Worm (Caenorhabditis elegans): Measurements from ENCODE around the gene C01F1.5.

The C01F1.5 gene

ce11 chrII:4293027-4293522 is 11.4 kb upstream of the C01F1.5 start:
- TF ChIP-seq B0336.3 (GFP tag; IDR thresholded peaks at IDR 0.05) (no peak), somi-1 (GFP tag; optimal IDR thresholded peaks at IDR 0.05) (no peak), ccch-3 (GFP tag; optimal IDR thresholded peaks at IDR 0.05) (no peak), repo-1 (tag; optimal IDR thresholded peaks at IDR 0.05) (no peak), ztf-26 (tag; optimal IDR thresholded peaks at IDR 0.05) (no peak), ceh-91 (GFP tag; IDR thresholded peaks at IDR 0.05) (no peak), lsy-27 (tag; optimal IDR thresholded peaks at IDR 0.05; ENCODE audit: borderline replicate concordance, insufficient read depth) (no peak), ceh-58 (GFP tag; IDR thresholded peaks at IDR 0.05) (no peak), snpc-4 (GFP tag; optimal IDR thresholded peaks at IDR 0.05) (no peak), snpc-4 (tag; optimal IDR thresholded peaks at IDR 0.05) (no peak), dox-1 (GFP tag; IDR thresholded peaks at IDR 0.05) (no peak), egl-18 (GFP tag; IDR thresholded peaks at IDR 0.05) (no peak), let-607 (tag; optimal IDR thresholded peaks at IDR 0.05) (no peak), madf-3 (GFP tag; IDR thresholded peaks at IDR 0.05) (no peak), F37B4.10 (GFP tag; IDR thresholded peaks at IDR 0.05) (no peak), unc-130 (GFP tag; optimal IDR thresholded peaks at IDR 0.05) (no peak), nhr-179 (tag; optimal IDR thresholded peaks at IDR 0.05) (no peak), nfya-1 (tag; optimal IDR thresholded peaks at IDR 0.05; ENCODE audit: borderline replicate concordance, insufficient read depth) (no peak), let-526 (GFP tag; IDR thresholded peaks at IDR 0.05) (no peak), ztf-3 (GFP tag; optimal IDR thresholded peaks at IDR 0.05) (no peak)

- TF ChIP-seq F55B11.4 (tag; optimal IDR thresholded peaks at IDR 0.05; ENCODE audit: borderline replicate concordance, insufficient read depth) (no peak), aptf-2 (GFP tag; conservative IDR thresholded peaks at IDR 0.05) (no peak), F23B12.7 (tag; optimal IDR thresholded peaks at IDR 0.05; ENCODE audit: insufficient read depth) (no peak), ceh-58 (GFP tag; IDR thresholded peaks at IDR 0.05) (no peak), B0019.2 (GFP tag; conservative IDR thresholded peaks at IDR 0.05) (no peak), ama-1 (optimal IDR thresholded peaks at IDR 0.05) (no peak), ama-1 (GFP tag; optimal IDR thresholded peaks at IDR 0.05) (no peak), nhr-90 (tag; optimal IDR thresholded peaks at IDR 0.05) (no peak), B0336.3 (GFP tag; IDR thresholded peaks at IDR 0.05) (no peak), Y79H2A.3 (GFP tag; conservative IDR thresholded peaks at IDR 0.05) (no peak), egrh-3 (GFP tag; IDR thresholded peaks at IDR 0.05) (no peak), lin-40 (tag; optimal IDR thresholded peaks at IDR 0.05) (no peak), F57A8.1 (GFP tag; optimal IDR thresholded peaks at IDR 0.05) (no peak), sea-2 (GFP tag; IDR thresholded peaks at IDR 0.05) (no peak), madf-3 (GFP tag; IDR thresholded peaks at IDR 0.05) (no peak)
Observed at ce11 chrII:4291799-4292198, 10.2 kb upstream of the C01F1.5 start.

ce11 chrII:4288572-4288971 is 6.9 kb upstream of the C01F1.5 start:
- TF ChIP-seq F37B4.10 (GFP tag; IDR thresholded peaks at IDR 0.05) (no peak), hrde-1 (tag; optimal IDR thresholded peaks at IDR 0.05; ENCODE audit: borderline replicate concordance) (no peak), hmg-1.2 (GFP tag; IDR thresholded peaks at IDR 0.05) (no peak), nfyb-1 (GFP tag; IDR thresholded peaks at IDR 0.05) (no peak)

ce11 chrII:4288111-4288510 is 6.5 kb upstream of the C01F1.5 start, which contains the start of gene C01F1.6:
Gene C01F1.6 (minus strand): TSS chrII:4288211.
- TF ChIP-seq Y95B8A.8 (GFP tag; IDR thresholded peaks at IDR 0.05) (no peak), fkh-3 (tag; optimal IDR thresholded peaks at IDR 0.05) (no peak), F33H1.4 (GFP tag; IDR thresholded peaks at IDR 0.05) (no peak), F10E7.11 (tag; optimal IDR thresholded peaks at IDR 0.05) (no peak), K11D2.4 (GFP tag; IDR thresholded peaks at IDR 0.05) (no peak), F49E8.2 (tag; optimal IDR thresholded peaks at IDR 0.05; ENCODE audit: insufficient read depth) (no peak), cebp-2 (GFP tag; IDR thresholded peaks at IDR 0.05) (no peak), madf-3 (GFP tag; IDR thresholded peaks at IDR 0.05) (no peak), zfh-2 (GFP tag; conservative IDR thresholded peaks at IDR 0.05) (no peak), ama-1 (optimal IDR thresholded peaks at IDR 0.05) (no peak), ama-1 (GFP tag; optimal IDR thresholded peaks at IDR 0.05) (no peak), madf-6 (GFP tag; IDR thresholded peaks at IDR 0.05) (no peak)
